Worm (Caenorhabditis elegans): ENCODE data around the gene add-1.

add-1 gene

ce11 chrX:4864214-4864613, 4.4 kb upstream of the add-1 start:
- no peak for TF ChIP-seq unc-62 (GFP tag; optimal IDR thresholded peaks at IDR 0.05)

ce11 chrX:4862062-4862461, 2.2 kb upstream of the add-1 start:
- no peak for TF ChIP-seq unc-62 (GFP tag; optimal IDR thresholded peaks at IDR 0.05)

ce11 chrX:4861413-4861812, 1.6 kb upstream of the add-1 start:
- no peak for TF ChIP-seq unc-62 (GFP tag; optimal IDR thresholded peaks at IDR 0.05)

- TF ChIP-seq unc-62 (GFP tag; optimal IDR thresholded peaks at IDR 0.05): no peak
Measured at ce11 chrX:4853060-4853459, 6.8 kb downstream of the add-1 start, which contains the start of gene F39C12.1. Gene F39C12.1, minus strand, starts transcription at chrX:4853195.

ce11 chrX:4844765-4845164, 15.1 kb downstream of the add-1 start:
- no peak for TF ChIP-seq unc-62 (GFP tag; optimal IDR thresholded peaks at IDR 0.05)

- TF ChIP-seq unc-62 (GFP tag; optimal IDR thresholded peaks at IDR 0.05): no peak
Measured at ce11 chrX:4842305-4842704, 17.5 kb downstream of the add-1 start.

ce11 chrX:4840653-4841052, 19.2 kb downstream of the add-1 start:
- TF ChIP-seq unc-62 (GFP tag; optimal IDR thresholded peaks at IDR 0.05): no peak

ce11 chrX:4822262-4822661, 37.6 kb downstream of the add-1 start, which contains the start of gene R08E3.1:
Gene R08E3.1, plus strand, starts transcription at chrX:4822647.
- TF ChIP-seq unc-62 (GFP tag; optimal IDR thresholded peaks at IDR 0.05): no peak

ce11 chrX:4821602-4822001, 38.2 kb downstream of the add-1 start:
- TF ChIP-seq unc-62 (GFP tag; optimal IDR thresholded peaks at IDR 0.05): no peak

- no peak for TF ChIP-seq unc-62 (GFP tag; optimal IDR thresholded peaks at IDR 0.05)
Measured at ce11 chrX:4818872-4819271, 41.0 kb downstream of the add-1 start.

- TF ChIP-seq unc-62 (GFP tag; optimal IDR thresholded peaks at IDR 0.05): no peak
Measured at ce11 chrX:4818252-4818651, 41.6 kb downstream of the add-1 start, which contains the start of gene R08E3.3. Gene R08E3.3, plus strand, starts transcription at chrX:4818593.

- no peak for TF ChIP-seq unc-62 (GFP tag; optimal IDR thresholded peaks at IDR 0.05)
Measured at ce11 chrX:4813115-4813732, 46.6 kb downstream of the add-1 start.

- TF ChIP-seq unc-62 (GFP tag; optimal IDR thresholded peaks at IDR 0.05): no peak
Measured at ce11 chrX:4811242-4811641, 48.6 kb downstream of the add-1 start, which contains the start of gene ztf-16. Gene ztf-16, minus strand, starts transcription at chrX:4811540.

- TF ChIP-seq unc-62 (GFP tag; optimal IDR thresholded peaks at IDR 0.05): no peak
Measured at ce11 chrX:4809753-4810424, 50.0 kb downstream of the add-1 start.

ce11 chrX:4809189-4809588, 50.7 kb downstream of the add-1 start:
- no peak for TF ChIP-seq unc-62 (GFP tag; optimal IDR thresholded peaks at IDR 0.05)

- no peak for TF ChIP-seq unc-62 (GFP tag; optimal IDR thresholded peaks at IDR 0.05)
Measured at ce11 chrX:4808737-4809136, 51.1 kb downstream of the add-1 start.

All from whole organism, dauer.